Fruit fly (Drosophila melanogaster) whole organism, wandering third instar larva: ENCODE results near the gene CG7246.
"Not testable (repeated sequence)": the region's sequence is repeated elsewhere in the genome, so short reads cannot be mapped to it uniquely, and the experiment has no call there.

Experiments
- Abd-B ChIP-seq: fragments of >200 bp; optimal IDR thresholded peaks from 2 replicates; lab custom pipeline; 2017; ENCODE audit warnings: missing biosample characterization, missing genetic modification characterization
- CG32264 ChIP-seq: fragments of 200-800 bp; sonication (Bioruptor generic); optimal IDR thresholded peaks from 2 replicates; lab custom pipeline; 2016; ENCODE audit warnings: missing biosample characterization, missing genetic modification characterization
- CG9705 ChIP-seq: fragments of 200-800 bp; sonication (Bioruptor generic); optimal IDR thresholded peaks from 2 replicates; lab custom pipeline; 2018; ENCODE audit warnings: missing biosample characterization, mild to moderate bottlenecking, missing genetic modification characterization
- CrebA ChIP-seq: fragments of 200-800 bp; sonication (Bioruptor generic); optimal IDR thresholded peaks from 2 replicates; lab custom pipeline; 2016; ENCODE audit warnings: missing biosample characterization, mild to moderate bottlenecking, missing genetic modification characterization, borderline replicate concordance
- Dfd ChIP-seq: fragments of >200 bp; optimal IDR thresholded peaks from 2 replicates; lab custom pipeline; 2017; ENCODE audit warnings: missing biosample characterization, missing genetic modification characterization
- Dif ChIP-seq: fragments of 200-275, 200-300 bp; sonication (Bioruptor generic); optimal IDR thresholded peaks from 2 replicates; lab custom pipeline; 2018; ENCODE audit warnings: missing biosample characterization, missing genetic modification characterization; ENCODE audit not compliant: partially characterized antibody
- GATAd ChIP-seq: sonication (Bioruptor generic); optimal IDR thresholded peaks from 2 replicates; lab custom pipeline; 2016; ENCODE audit warnings: missing biosample characterization, missing genetic modification characterization
- HLH106 ChIP-seq: fragments of 200-800 bp; optimal IDR thresholded peaks from 3 replicates; lab custom pipeline; 2019; ENCODE audit warnings: missing biosample characterization, mild to moderate bottlenecking, missing genetic modification characterization, moderate library complexity
- Hnf4 ChIP-seq: fragments of 200-800 bp; sonication (Bioruptor generic); optimal IDR thresholded peaks from 2 replicates; lab custom pipeline; 2016; ENCODE audit warnings: missing biosample characterization, mild to moderate bottlenecking, missing genetic modification characterization
- Hr78 ChIP-seq: fragments of >200 bp; optimal IDR thresholded peaks from 2 replicates; lab custom pipeline; 2017; ENCODE audit warnings: missing biosample characterization, missing genetic modification characterization
- Hr83 ChIP-seq: fragments of 200-300 bp; sonication (Bioruptor generic); optimal IDR thresholded peaks from 2 replicates; lab custom pipeline; 2016; ENCODE audit warnings: missing biosample characterization, mild to moderate bottlenecking, missing genetic modification characterization, moderate library complexity; ENCODE audit not compliant: poor library complexity, severe bottlenecking
- Jra ChIP-seq: sonication (Bioruptor generic); optimal IDR thresholded peaks from 2 replicates; lab custom pipeline; 2016; ENCODE audit warnings: missing biosample characterization, missing genetic modification characterization
- Mio ChIP-seq: sonication (Bioruptor generic); optimal IDR thresholded peaks from 2 replicates; lab custom pipeline; 2016; ENCODE audit warnings: missing biosample characterization, missing genetic modification characterization
- Myc ChIP-seq: fragments of >200 bp; optimal IDR thresholded peaks from 2 replicates; lab custom pipeline; 2017
- N ChIP-seq: fragments of >200 bp; optimal IDR thresholded peaks from 2 replicates; lab custom pipeline; 2018; ENCODE audit warnings: missing biosample characterization, missing external identifiers, missing genetic modification characterization
- OdsH ChIP-seq: fragments of 200-800 bp; sonication (Bioruptor generic); optimal IDR thresholded peaks from 2 replicates; lab custom pipeline; 2016; ENCODE audit warnings: missing biosample characterization, mild to moderate bottlenecking, missing genetic modification characterization
- Rel ChIP-seq, 2 experiments: fragments of 200-800 bp; sonication (Bioruptor generic) in 1 of 2; optimal IDR thresholded peaks; 2 replicates in 1 of 2; 3 replicates in 1 of 2; lab custom pipeline; 2016 to 2019; ENCODE audit warnings: mild to moderate bottlenecking in 2 of 2, missing biosample characterization in 2 of 2, missing genetic modification characterization in 2 of 2, moderate library complexity in 1 of 2
- Sp1 ChIP-seq: fragments of 200-800 bp; sonication (Bioruptor generic); optimal IDR thresholded peaks from 3 replicates; lab custom pipeline; 2019; ENCODE audit warnings: missing biosample characterization, mild to moderate bottlenecking, missing genetic modification characterization, moderate library complexity
- Vsx2 ChIP-seq: fragments of 200-300, 225-300 bp; sonication (Bioruptor generic); optimal IDR thresholded peaks from 2 replicates; lab custom pipeline; 2018; ENCODE audit warnings: missing biosample characterization, missing genetic modification characterization; ENCODE audit not compliant: partially characterized antibody
- br ChIP-seq: fragments of 200-800 bp; sonication (Bioruptor generic); optimal IDR thresholded peaks from 2 replicates; lab custom pipeline; 2016; ENCODE audit warnings: missing biosample characterization, missing genetic modification characterization
- brk ChIP-seq: fragments of 200-800 bp; sonication (Bioruptor generic); optimal IDR thresholded peaks from 2 replicates; lab custom pipeline; 2016; ENCODE audit warnings: missing biosample characterization, mild to moderate bottlenecking, missing genetic modification characterization
- dl ChIP-seq, 2 experiments: fragments of 175-275, 200-275 bp in 1 of 2; fragments of 200-275 bp in 1 of 2; sonication (Bioruptor generic); optimal IDR thresholded peaks; lab custom pipeline; 2018; ENCODE audit warnings: mild to moderate bottlenecking in 2 of 2, missing biosample characterization in 2 of 2, missing genetic modification characterization in 2 of 2, moderate library complexity in 2 of 2; ENCODE audit not compliant: partially characterized antibody in 2 of 2, insufficient read depth in 1 of 2
- dmrt93B ChIP-seq: fragments of 200-800 bp; sonication (Bioruptor generic); optimal IDR thresholded peaks from 2 replicates; lab custom pipeline; 2018; ENCODE audit warnings: missing biosample characterization, mild to moderate bottlenecking, missing genetic modification characterization
- ey ChIP-seq: fragments of 200-800 bp; sonication (Bioruptor generic); optimal IDR thresholded peaks from 2 replicates; lab custom pipeline; 2016; ENCODE audit warnings: missing biosample characterization, missing genetic modification characterization
- foxo ChIP-seq, 2 experiments: fragments of 200-800 bp; sonication (Bioruptor generic); optimal IDR thresholded peaks; 2 replicates in 1 of 2; 3 replicates in 1 of 2; lab custom pipeline; 2016 to 2017; ENCODE audit warnings: missing biosample characterization in 2 of 2, missing genetic modification characterization in 2 of 2
- fru ChIP-seq: fragments of 200-800 bp; sonication (Bioruptor generic); optimal IDR thresholded peaks from 3 replicates; lab custom pipeline; 2016; ENCODE audit warnings: missing biosample characterization, mild to moderate bottlenecking, missing genetic modification characterization
- h ChIP-seq: fragments of 200-800 bp; sonication (Bioruptor generic); optimal IDR thresholded peaks from 3 replicates; lab custom pipeline; 2016; ENCODE audit warnings: missing biosample characterization, mild to moderate bottlenecking, missing genetic modification characterization
- jim ChIP-seq: fragments of 175-275, 200-325 bp; sonication (Bioruptor generic); optimal IDR thresholded peaks from 2 replicates; lab custom pipeline; 2016; ENCODE audit warnings: missing biosample characterization, mild to moderate bottlenecking, missing genetic modification characterization
- lola ChIP-seq: fragments of >200 bp; optimal IDR thresholded peaks from 2 replicates; lab custom pipeline; 2017; ENCODE audit warnings: missing biosample characterization, missing genetic modification characterization
- pan ChIP-seq: fragments of >200 bp; optimal IDR thresholded peaks from 2 replicates; lab custom pipeline; 2017
- psq ChIP-seq: fragments of 200-800 bp; sonication (Bioruptor generic); optimal IDR thresholded peaks from 3 replicates; lab custom pipeline; 2017; ENCODE audit warnings: missing biosample characterization, mild to moderate bottlenecking, missing genetic modification characterization, moderate library complexity
- rgr ChIP-seq: fragments of 200-800 bp; sonication (Bioruptor generic); optimal IDR thresholded peaks from 3 replicates; lab custom pipeline; 2016; ENCODE audit warnings: missing biosample characterization, mild to moderate bottlenecking, missing genetic modification characterization
- sage ChIP-seq: fragments of 200-800 bp; sonication (Bioruptor generic); optimal IDR thresholded peaks from 2 replicates; lab custom pipeline; 2016; ENCODE audit warnings: missing biosample characterization, mild to moderate bottlenecking, missing genetic modification characterization
- tai ChIP-seq: sonication (Bioruptor generic); optimal IDR thresholded peaks from 2 replicates; lab custom pipeline; 2016; ENCODE audit warnings: missing biosample characterization, missing genetic modification characterization
- woc ChIP-seq: sonication (Bioruptor generic); optimal IDR thresholded peaks from 2 replicates; lab custom pipeline; 2016; ENCODE audit warnings: missing biosample characterization, mild to moderate bottlenecking, missing genetic modification characterization

Gene CG7246

DNA sequence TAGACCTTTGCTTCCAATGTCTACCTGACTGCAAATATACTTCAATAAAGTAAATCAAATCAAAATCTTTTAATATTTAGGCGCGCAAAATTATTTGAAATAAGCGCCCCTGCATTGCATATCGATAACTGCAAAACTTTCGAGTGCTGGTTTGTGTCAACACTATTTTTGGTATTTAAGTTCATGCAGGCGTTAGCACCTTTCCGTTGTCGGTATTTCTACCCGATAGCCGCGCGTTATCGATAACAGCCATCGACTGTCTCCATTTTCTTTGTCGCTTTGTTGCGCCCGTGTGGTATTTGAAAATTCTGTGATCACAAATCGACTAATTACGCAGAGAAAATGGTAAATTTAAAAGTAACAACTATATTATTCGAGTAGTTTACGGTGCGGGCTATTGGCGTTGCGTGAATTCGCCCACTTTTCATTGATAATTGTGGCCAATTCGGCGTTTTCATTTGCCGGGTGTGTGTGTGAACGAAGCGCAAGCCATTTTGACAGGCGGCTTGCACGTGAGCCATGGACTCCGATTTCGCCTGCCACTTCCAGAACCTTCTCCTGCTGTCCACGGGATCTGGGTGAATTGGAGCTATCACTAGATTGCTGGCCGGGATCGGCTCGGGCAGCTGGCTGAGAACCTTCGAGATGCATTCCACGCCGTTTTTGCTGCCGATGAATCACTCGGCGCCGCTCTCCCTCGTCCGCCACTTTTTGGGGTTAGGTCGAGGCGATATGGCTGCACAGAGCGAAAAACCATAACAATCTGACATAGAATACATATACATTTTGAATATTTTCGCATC, 8.6 kb upstream of the CG7246 start, which contains the start of gene CCT2:
CCT2 (plus strand) TSS at position 260 of the 803 bp plus-strand sequence.
- TF ChIP-seq Rel (GFP tag; optimal IDR thresholded peaks at IDR 0.05; lab: Kevin White, UChicago) (no peak), Rel (tag; optimal IDR thresholded peaks at IDR 0.05; lab: Kevin White, UChicago) (peak; percentile 5), HLH106 (tag; lab: Kevin White, UChicago) (peak; percentile 4), br (GFP tag; lab: Kevin White, UChicago) (no peak)

DNA sequence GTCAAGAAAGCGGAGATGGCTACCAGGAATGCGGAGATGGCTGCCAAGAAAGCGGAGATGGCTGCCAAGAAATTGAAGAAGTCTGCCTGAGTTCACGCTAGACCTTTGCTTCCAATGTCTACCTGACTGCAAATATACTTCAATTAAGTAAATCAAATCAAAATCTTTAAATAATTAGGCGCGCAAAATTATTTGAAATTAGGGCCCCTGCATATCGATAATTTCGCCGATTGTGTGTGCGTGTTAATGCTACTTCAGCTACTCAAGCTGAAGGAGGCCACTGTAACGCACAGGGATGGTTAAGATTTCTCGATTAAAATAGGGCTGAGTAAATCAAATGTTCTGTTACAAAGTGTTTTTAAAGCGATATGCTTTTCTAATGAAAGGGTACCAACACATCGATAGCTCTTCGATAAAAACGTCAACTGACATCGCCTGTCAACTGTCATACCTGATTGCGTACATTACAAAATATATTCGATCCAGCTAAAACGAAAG, 7.1 kb upstream of the CG7246 start, which contains the start of gene CG6999:
CG6999 (plus strand) TSS at position 448 of the 498 bp plus-strand sequence.
- TF ChIP-seq lola (GFP tag; lab: Kevin White, UChicago); psq; brk: not testable (repeated sequence)

DNA sequence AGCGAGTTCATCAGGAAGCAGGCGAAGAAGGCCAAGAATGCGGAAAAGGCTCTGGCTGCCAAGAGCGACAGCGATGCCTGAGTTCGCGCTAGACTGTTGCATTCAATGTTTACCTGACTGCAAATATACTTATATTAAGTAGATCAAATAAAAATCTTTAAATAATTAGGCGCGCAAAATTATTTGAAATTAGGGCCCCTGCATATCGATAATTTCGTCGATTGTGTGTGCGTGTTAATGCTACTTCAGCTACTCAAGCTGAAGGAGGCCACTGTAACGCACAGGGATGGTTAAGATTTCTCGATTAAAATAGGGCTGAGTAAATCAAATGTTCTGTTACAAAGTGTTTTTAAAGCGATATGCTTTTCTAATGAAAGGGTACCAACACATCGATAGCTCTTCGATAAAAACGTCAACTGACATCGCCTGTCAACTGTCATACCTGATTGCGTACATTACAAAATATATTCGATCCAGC, 5.9 kb upstream of the CG7246 start, which contains the start of gene CG32706:
CG32706 (plus strand) TSS at position 428 of the 478 bp plus-strand sequence.
- not testable (repeated sequence) for TF ChIP-seq ey, jim, woc (GFP tag; lab: Kevin White, UChicago)

DNA sequence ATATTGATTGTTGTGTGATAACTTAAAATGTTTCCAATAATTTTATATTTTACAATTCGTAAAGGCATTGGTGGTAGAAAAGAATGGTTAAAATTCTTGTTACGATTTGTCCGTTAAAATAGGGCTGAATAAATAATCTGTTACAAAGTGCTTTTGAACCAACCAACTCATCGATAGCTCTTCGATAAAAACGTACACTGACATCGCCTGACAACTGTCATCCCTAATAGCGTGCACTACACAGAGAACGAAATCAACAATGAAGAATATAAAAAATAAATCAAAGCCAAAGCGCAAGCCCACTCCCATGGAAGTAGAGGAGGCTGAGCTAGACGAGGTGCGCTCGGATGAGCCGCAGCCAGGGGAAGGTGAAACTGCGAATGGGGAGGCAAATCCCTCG, 4.9 kb upstream of the CG7246 start, which contains the start of gene CG32708:
CG32708 (plus strand) TSS at position 207 of the 400 bp plus-strand sequence.
- TF ChIP-seq fru (GFP tag; lab: Kevin White, UChicago) (no peak), HLH106 (tag; lab: Kevin White, UChicago) (peak; percentile 2)

DNA sequence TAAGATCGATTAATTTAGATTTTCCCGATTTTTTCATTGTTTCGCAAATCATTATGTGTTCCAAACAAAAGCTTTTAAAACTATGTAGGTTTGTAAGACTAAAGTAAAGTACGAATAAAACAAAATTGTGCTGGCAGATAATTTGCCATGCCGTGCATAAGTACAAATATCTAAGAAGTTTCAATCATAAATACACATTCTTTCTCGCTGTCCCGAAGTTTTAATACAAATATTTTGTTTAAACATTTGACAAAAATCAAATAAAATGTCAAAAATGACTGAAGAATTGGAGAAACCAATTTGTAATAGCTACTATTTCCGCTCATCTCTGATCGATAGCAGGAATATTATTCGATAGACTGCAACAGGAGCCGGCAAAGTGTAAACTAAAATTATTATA, 1.7 kb upstream of the CG7246 start, which contains the start of gene APC4:
APC4 (plus strand) TSS at position 332 of the 400 bp plus-strand sequence.
- no peak for TF ChIP-seq Dfd (GFP tag; lab: Kevin White, UChicago)
- TF ChIP-seq Vsx2 (GFP tag; lab: Kevin White, UChicago), result no peak
- peak; percentile 41 for TF ChIP-seq ey (GFP tag; lab: Kevin White, UChicago)
- no peak for TF ChIP-seq brk
- peak; percentile 96 for TF ChIP-seq Myc (lab: Kevin White, UChicago)
- peak in 1 of 2 experiments; percentile 40 for TF ChIP-seq foxo (GFP tag; optimal IDR thresholded peaks at IDR 0.05; lab: Kevin White, UChicago)
- TF ChIP-seq N (GFP tag; lab: Kevin White, UChicago), result no peak
- TF ChIP-seq CrebA (GFP tag; lab: Kevin White, UChicago), result no peak
- TF ChIP-seq CG32264 (GFP tag; lab: Kevin White, UChicago), result no peak
- no peak for TF ChIP-seq OdsH
- TF ChIP-seq lola (GFP tag; lab: Kevin White, UChicago), result no peak
- no peak for TF ChIP-seq tai (GFP tag; lab: Kevin White, UChicago)
- peak; percentile 55 for TF ChIP-seq Sp1 (GFP tag; lab: Kevin White, UChicago)
- no peak for TF ChIP-seq Rel (GFP tag; optimal IDR thresholded peaks at IDR 0.05; lab: Kevin White, UChicago)
- no peak for TF ChIP-seq Rel (tag; optimal IDR thresholded peaks at IDR 0.05; lab: Kevin White, UChicago)
- peak; percentile 52 for TF ChIP-seq HLH106 (tag; lab: Kevin White, UChicago)
- peak; percentile 29 for TF ChIP-seq CG9705 (GFP tag; lab: Kevin White, UChicago)
- TF ChIP-seq Abd-B (GFP tag; lab: Kevin White, UChicago), result no peak
- no peak for TF ChIP-seq Jra (GFP tag; lab: Kevin White, UChicago)
- TF ChIP-seq fru (GFP tag; lab: Kevin White, UChicago), result peak; percentile 58
- TF ChIP-seq woc (GFP tag; lab: Kevin White, UChicago), result peak; percentile 82
- TF ChIP-seq Hr83 (GFP tag; lab: Kevin White, UChicago), result no peak
- peak; percentile 28 for TF ChIP-seq h (GFP tag; lab: Kevin White, UChicago)
- no peak for TF ChIP-seq GATAd (GFP tag; lab: Kevin White, UChicago)
- TF ChIP-seq dmrt93B (GFP tag; lab: Kevin White, UChicago), result no peak
- no peak for TF ChIP-seq Hnf4 (GFP tag; lab: Kevin White, UChicago)
- no peak for TF ChIP-seq Hr78
- peak; percentile 32 for TF ChIP-seq rgr (GFP tag; lab: Kevin White, UChicago)
- no peak for TF ChIP-seq pan (lab: Kevin White, UChicago)
- no peak for TF ChIP-seq sage (GFP tag; lab: Kevin White, UChicago)
- no peak for TF ChIP-seq br (GFP tag; lab: Kevin White, UChicago)
- no peak for TF ChIP-seq dl (GFP tag; optimal IDR thresholded peaks at IDR 0.05; lab: Kevin White, UChicago; ENCODE audit: insufficient read depth in 1 of 2, partially characterized antibody in 2 of 2)
- no peak for TF ChIP-seq Mio
- peak; percentile 25 for TF ChIP-seq psq
- TF ChIP-seq Dif (GFP tag; lab: Kevin White, UChicago), result no peak
